Worm (Caenorhabditis elegans) whole organism, early embryonic: ENCODE data around the gene nhr-26.

ENCODE experiments used
- aly-1 ChIP-seq: sonication (generic microtip); optimal IDR thresholded peaks from 2 replicates; lab custom pipeline; 2016; ENCODE audit warnings: missing genetic modification characterization, missing compliant biosample characterization
- ama-1 ChIP-seq: fragments of 150-350 bp; optimal IDR thresholded peaks from 2 replicates; lab custom pipeline; 2014
- flt-1 ChIP-seq: fragments of 200-800 bp; sonication (Bioruptor generic); IDR thresholded peaks from 2 replicates; pipeline ENCODE4 v1.3.6; 2022; ENCODE audit warnings: missing genetic modification characterization, missing compliant biosample characterization
- hmbx-1 ChIP-seq: sonication (generic microtip); optimal IDR thresholded peaks from 2 replicates; lab custom pipeline; 2016; ENCODE audit warnings: mild to moderate bottlenecking, missing genetic modification characterization, missing compliant biosample characterization
- hmg-4 ChIP-seq: fragments of 200-800 bp; sonication (Bioruptor generic); optimal IDR thresholded peaks from 2 replicates; lab custom pipeline; 2018; ENCODE audit warnings: mild to moderate bottlenecking, missing genetic modification characterization, missing compliant biosample characterization
- hnd-1 ChIP-seq: sonication (generic microtip); optimal IDR thresholded peaks from 2 replicates; lab custom pipeline; 2016; ENCODE audit warnings: missing genetic modification characterization, missing compliant biosample characterization
- pes-1 ChIP-seq: fragments of 200-800 bp; sonication (Bioruptor generic); IDR thresholded peaks from 2 replicates; pipeline ENCODE4 v1.3.6; 2022; ENCODE audit warnings: missing genetic modification reagents, missing genetic modification characterization, missing compliant biosample characterization

DNA sequence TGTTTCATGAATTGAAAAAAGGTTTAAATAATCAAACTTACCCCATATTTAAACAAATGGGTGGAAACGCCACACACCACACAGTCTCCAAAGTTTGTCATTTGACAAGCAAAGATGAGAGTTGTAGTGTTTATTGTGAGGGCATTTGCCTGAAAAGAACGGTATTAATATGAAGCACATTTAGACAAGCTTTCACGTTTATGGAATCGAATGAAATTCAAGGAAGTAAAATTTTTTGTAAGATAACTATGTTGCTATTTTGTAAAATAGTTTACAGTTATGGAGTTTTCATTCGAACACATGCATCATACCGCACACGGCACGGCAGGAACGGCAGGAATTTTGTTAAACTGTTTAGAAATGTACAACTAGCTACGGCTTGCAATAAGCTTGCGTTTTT, 4.5 kb upstream of the nhr-26 start, which contains the start of gene nhr-272:
- TF ChIP-seq ama-1 (no peak), hnd-1 (no peak), hmg-4 (GFP tag; lab: Kevin White, UChicago) (no peak), aly-1 (no peak), pes-1 (GFP tag; lab: Robert Waterston, UW) (no peak), flt-1 (GFP tag; lab: Robert Waterston, UW) (no peak), hmbx-1 (tag; lab: Kevin White, UChicago) (no peak)
